Worm (Caenorhabditis elegans) whole organism, L3 larva: ENCODE results near the gene ztf-28.

Experiments
- aly-2 ChIP-seq: fragments of 150-350 bp; optimal IDR thresholded peaks from 2 replicates; lab custom pipeline; 2014; ENCODE audit warnings: missing biosample characterization, missing genetic modification characterization
- ama-1 ChIP-seq: fragments of 150-350 bp; optimal IDR thresholded peaks from 2 replicates; lab custom pipeline; 2018
- elt-1 ChIP-seq: fragments of 150-350 bp; optimal IDR thresholded peaks from 2 replicates; lab custom pipeline; 2014; ENCODE audit warnings: missing biosample characterization, missing genetic modification characterization
- fkh-10 ChIP-seq: sonication (generic microtip); optimal IDR thresholded peaks from 2 replicates; lab custom pipeline; 2017; ENCODE audit warnings: missing biosample characterization, missing genetic modification reagents, missing genetic modification characterization
- fos-1 ChIP-seq: fragments of 150-350 bp; optimal IDR thresholded peaks from 2 replicates; lab custom pipeline; 2014; ENCODE audit warnings: missing biosample characterization, missing genetic modification characterization
- lin-39 ChIP-seq: fragments of 150-350 bp; optimal IDR thresholded peaks from 2 replicates; lab custom pipeline; 2018; ENCODE audit warnings: missing biosample characterization, missing genetic modification reagents, missing genetic modification characterization
- nhr-12 ChIP-seq: fragments of 150-350 bp; optimal IDR thresholded peaks from 2 replicates; lab custom pipeline; 2014; ENCODE audit warnings: missing biosample characterization, missing genetic modification characterization
- nhr-28 ChIP-seq: fragments of 150-350 bp; optimal IDR thresholded peaks from 2 replicates; lab custom pipeline; 2014; ENCODE audit warnings: missing biosample characterization, missing genetic modification characterization
- nhr-77 ChIP-seq: fragments of 150-350 bp; optimal IDR thresholded peaks from 2 replicates; lab custom pipeline; 2014; ENCODE audit warnings: missing biosample characterization, missing genetic modification characterization
- pha-4 ChIP-seq: fragments of 150-350 bp; optimal IDR thresholded peaks from 2 replicates; lab custom pipeline; 2014; ENCODE audit warnings: missing biosample characterization, missing genetic modification reagents, missing genetic modification characterization
- pqm-1 ChIP-seq: fragments of 150-350 bp; optimal IDR thresholded peaks from 2 replicates; lab custom pipeline; 2017; ENCODE audit warnings: missing biosample characterization, missing genetic modification characterization, inconsistent platforms
- unc-62 ChIP-seq: fragments of 150-350 bp; sonication (generic microtip); optimal IDR thresholded peaks from 4 replicates; lab custom pipeline; 2014; ENCODE audit warnings: missing biosample characterization, missing genetic modification reagents, missing genetic modification characterization

DNA sequence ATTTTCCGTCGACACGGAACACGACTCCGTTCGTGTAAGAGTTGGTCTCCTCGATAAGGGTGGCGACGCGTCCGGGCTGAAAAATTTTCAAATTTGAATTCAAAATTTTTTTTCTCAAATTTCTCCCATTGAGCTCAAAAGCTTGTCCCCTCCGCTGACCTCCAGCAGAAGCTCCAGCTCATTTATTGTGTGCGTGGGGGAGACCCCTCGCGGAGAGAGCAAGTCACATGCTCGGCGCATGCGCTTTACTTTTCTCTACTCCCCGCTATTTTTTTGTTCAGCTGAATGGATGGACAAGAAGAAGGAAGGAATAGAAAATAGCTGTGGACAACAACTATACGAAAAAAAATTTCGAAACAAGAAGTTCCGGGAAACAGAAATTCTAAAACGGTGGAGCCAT, 43.0 kb downstream of the ztf-28 start:
- TF ChIP-seq nhr-77 (tag; lab: Kevin White, UChicago): no peak
- no peak for TF ChIP-seq nhr-12 (tag; lab: Kevin White, UChicago)
- TF ChIP-seq aly-2 (tag; lab: Kevin White, UChicago): no peak
- no peak for TF ChIP-seq elt-1 (tag; lab: Kevin White, UChicago)
- TF ChIP-seq unc-62 (GFP tag; lab: Kevin White, UChicago): no peak
- TF ChIP-seq fkh-10 (GFP tag; lab: Kevin White, UChicago): peak; percentile 68
- TF ChIP-seq ama-1 (lab: Kevin White, UChicago): no peak
- TF ChIP-seq fos-1 (tag; lab: Kevin White, UChicago): no peak
- TF ChIP-seq nhr-28 (tag; lab: Kevin White, UChicago): no peak
- peak; percentile 74 for TF ChIP-seq lin-39 (tag; lab: Kevin White, UChicago)
- peak; percentile 50 for TF ChIP-seq pha-4 (tag; lab: Kevin White, UChicago)
- peak; percentile 11 for TF ChIP-seq pqm-1 (tag; lab: Kevin White, UChicago)
